Worm (Caenorhabditis elegans): ENCODE data around the gene famh-136.

The famh-136 gene

DNA sequence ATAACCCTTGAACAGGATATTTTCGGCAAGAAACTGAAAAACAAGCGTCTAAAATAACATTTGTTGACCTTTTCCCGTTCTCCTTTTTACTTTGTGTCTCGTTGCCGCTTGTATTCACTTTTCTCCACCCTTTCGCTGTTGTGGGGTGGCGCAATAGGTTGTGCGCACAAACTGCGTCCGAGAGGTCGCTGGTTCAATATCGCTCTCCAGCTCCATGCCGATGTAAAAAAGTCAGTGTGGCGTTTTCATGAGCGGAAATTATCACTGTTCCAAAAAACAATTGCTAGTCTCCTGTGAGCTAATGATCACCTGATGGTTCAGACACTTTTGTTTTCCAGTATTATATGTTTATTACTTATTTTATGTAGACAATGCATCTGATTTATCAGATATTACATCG lies 50.0 kb downstream of the famh-136 start (continued):
- peak; percentile 62; the same call in 1 of the 2 replicates for TF ChIP-seq nhr-42 (GFP tag; IDR thresholded peaks at IDR 0.05)
- TF ChIP-seq Y48G9A.11 (GFP tag; IDR thresholded peaks at IDR 0.05), result peak; percentile 53; the same call in 1 of the 2 replicates
- TF ChIP-seq nhr-6 (tag; optimal IDR thresholded peaks at IDR 0.05), result no peak
- peak; percentile 47 for TF ChIP-seq nhr-28 (tag; optimal IDR thresholded peaks at IDR 0.05)
- TF ChIP-seq D1046.2 (GFP tag; IDR thresholded peaks at IDR 0.05), result peak; percentile 63; the same call in 1 of the 2 replicates
- TF ChIP-seq lin-29 (GFP tag; IDR thresholded peaks at IDR 0.05), result 0 out of 2 replicates have a peak, but pooled peaks have one; percentile 55
- peak; percentile 46 for TF ChIP-seq ztf-7 (tag; optimal IDR thresholded peaks at IDR 0.05)
- TF ChIP-seq rbr-2 (tag; optimal IDR thresholded peaks at IDR 0.05), result peak; percentile 88
- TF ChIP-seq dmd-9 (GFP tag; IDR thresholded peaks at IDR 0.05), result no peak
- peak; percentile 75 for TF ChIP-seq mxl-3 (GFP tag; optimal IDR thresholded peaks at IDR 0.05)
- no peak for TF ChIP-seq attf-4 (tag; optimal IDR thresholded peaks at IDR 0.05)
- TF ChIP-seq pqm-1 (tag; optimal IDR thresholded peaks at IDR 0.05), result no peak
- TF ChIP-seq dve-1 (tag; optimal IDR thresholded peaks at IDR 0.05; ENCODE audit: insufficient read depth), result no peak
- TF ChIP-seq snpc-4 (tag; optimal IDR thresholded peaks at IDR 0.05), result no peak
- TF ChIP-seq aly-2 (tag; optimal IDR thresholded peaks at IDR 0.05), result no peak
- peak; percentile 74; the same call in 1 of the 2 replicates for TF ChIP-seq ceh-44 (GFP tag; IDR thresholded peaks at IDR 0.05)
- TF ChIP-seq daf-12 (tag; optimal IDR thresholded peaks at IDR 0.05), result no peak
- TF ChIP-seq mep-1 (tag; optimal IDR thresholded peaks at IDR 0.05), result peak; percentile 76
- TF ChIP-seq dpl-1 (GFP tag; optimal IDR thresholded peaks at IDR 0.05), result no peak
- no peak for TF ChIP-seq lin-1 (GFP tag; IDR thresholded peaks at IDR 0.05)
- TF ChIP-seq fos-1 (tag; optimal IDR thresholded peaks at IDR 0.05), result no peak
- peak; percentile 78; the same call in 1 of the 2 replicates for TF ChIP-seq dmd-8 (GFP tag; IDR thresholded peaks at IDR 0.05)
- peak; percentile 87 for TF ChIP-seq arid-1 (GFP tag; conservative IDR thresholded peaks at IDR 0.05)
- peak; percentile 61 for TF ChIP-seq mdt-29 (GFP tag; IDR thresholded peaks at IDR 0.05)
- TF ChIP-seq daf-19 (GFP tag; conservative IDR thresholded peaks at IDR 0.05), result peak; percentile 78
- TF ChIP-seq lir-3 (tag; optimal IDR thresholded peaks at IDR 0.05), result peak; percentile 61
- no peak for TF ChIP-seq nhr-48 (tag; optimal IDR thresholded peaks at IDR 0.05)
- peak; percentile 65; the same call in 1 of the 2 replicates for TF ChIP-seq madf-9 (GFP tag; conservative IDR thresholded peaks at IDR 0.05)
- peak; percentile 25 to 67 for TF ChIP-seq hif-1 (tag; optimal IDR thresholded peaks at IDR 0.05)
- 0 out of 2 replicates have a peak, but pooled peaks have one; percentile 57 for TF ChIP-seq mxl-2 (GFP tag; conservative IDR thresholded peaks at IDR 0.05)
- no peak for TF ChIP-seq unc-39 (tag; optimal IDR thresholded peaks at IDR 0.05)
- TF ChIP-seq tra-1 (GFP tag; IDR thresholded peaks at IDR 0.05), result peak; percentile 71
- TF ChIP-seq T26A8.4 (GFP tag; IDR thresholded peaks at IDR 0.05), result no peak
- TF ChIP-seq tag-97 (GFP tag; IDR thresholded peaks at IDR 0.05), result no peak
- TF ChIP-seq aha-1 (tag), result peak; percentile 88
- peak; percentile 91 for TF ChIP-seq nhr-41 (GFP tag; IDR thresholded peaks at IDR 0.05)
- TF ChIP-seq saeg-2 (GFP tag; IDR thresholded peaks at IDR 0.05), result no peak
- TF ChIP-seq daf-8 (GFP tag; IDR thresholded peaks at IDR 0.05), result no peak
- TF ChIP-seq vab-7 (GFP tag; IDR thresholded peaks at IDR 0.05), result peak; percentile 88
- TF ChIP-seq php-3 (GFP tag; IDR thresholded peaks at IDR 0.05), result no peak; the same call in 1 of the 2 replicates
- no peak for TF ChIP-seq nhr-237 (tag; optimal IDR thresholded peaks at IDR 0.05)
- peak; percentile 80 for TF ChIP-seq dmd-6 (GFP tag; IDR thresholded peaks at IDR 0.05)
- TF ChIP-seq F26F4.8 (GFP tag; conservative IDR thresholded peaks at IDR 0.05), result peak; percentile 71; the same call in 1 of the 2 replicates
- no peak for TF ChIP-seq ama-1 (optimal IDR thresholded peaks at IDR 0.05)
- TF ChIP-seq daf-16 (GFP tag; optimal IDR thresholded peaks at IDR 0.05), result peak; percentile 78 to 89
- no peak for TF ChIP-seq daf-16 (tag; optimal IDR thresholded peaks at IDR 0.05)
- peak; percentile 88; the same call in 1 of the 2 replicates for TF ChIP-seq Y75B8A.6 (GFP tag; IDR thresholded peaks at IDR 0.05)
- TF ChIP-seq lin-38 (GFP tag; IDR thresholded peaks at IDR 0.05), result no peak; the same call in 1 of the 2 replicates
- TF ChIP-seq zfp-2 (tag; optimal IDR thresholded peaks at IDR 0.05), result no peak
- TF ChIP-seq zag-1 (tag; optimal IDR thresholded peaks at IDR 0.05), result no peak
- peak; percentile 10 for TF ChIP-seq nhr-11 (tag; optimal IDR thresholded peaks at IDR 0.05)
- TF ChIP-seq fkh-10 (GFP tag; optimal IDR thresholded peaks at IDR 0.05), result no peak
- TF ChIP-seq zfp-3 (GFP tag; conservative IDR thresholded peaks at IDR 0.05), result peak; percentile 81

Measured in whole organism, L4 larva.